Fruit fly (Drosophila melanogaster) whole organism, embryonic: ENCODE results near the gene CG8837.

ENCODE experiments used
- Asciz ChIP-seq: fragments of 200-800 bp; sonication (Bioruptor generic); optimal IDR thresholded peaks from 2 replicates; lab custom pipeline; 2017; ENCODE audit warnings: missing biosample characterization, mild to moderate bottlenecking, missing genetic modification characterization, missing genetic modification reagents
- Blimp-1 ChIP-seq: fragments of 200-800 bp; sonication (Bioruptor generic); optimal IDR thresholded peaks from 3 replicates; lab custom pipeline; 2018; ENCODE audit warnings: missing biosample characterization, missing genetic modification characterization, mild to moderate bottlenecking, moderate library complexity, missing genetic modification reagents
- CG11695 ChIP-seq: fragments of 200-800 bp; sonication (Bioruptor generic); IDR thresholded peaks from 3 replicates; pipeline ENCODE4 v1.3.6; 2022; ENCODE audit warnings: missing biosample characterization, missing genetic modification characterization
- CG12104 ChIP-seq: fragments of 200-800 bp; sonication (Bioruptor generic); optimal IDR thresholded peaks from 3 replicates; lab custom pipeline; 2016; ENCODE audit warnings: missing biosample characterization, missing genetic modification characterization
- CG12659 ChIP-seq: fragments of 200-800 bp; sonication (Bioruptor generic); optimal IDR thresholded peaks from 3 replicates; lab custom pipeline; 2017; ENCODE audit warnings: mild to moderate bottlenecking, missing biosample characterization, missing genetic modification reagents, missing genetic modification characterization
- CG13123 ChIP-seq: fragments of 200-800 bp; sonication (Bioruptor generic); optimal IDR thresholded peaks from 2 replicates; lab custom pipeline; 2016; ENCODE audit warnings: missing biosample characterization, missing genetic modification characterization
- CG14710 ChIP-seq: fragments of 200-800 bp; sonication (Bioruptor generic); optimal IDR thresholded peaks from 3 replicates; lab custom pipeline; 2019; ENCODE audit warnings: missing biosample characterization, mild to moderate bottlenecking, missing genetic modification characterization, moderate library complexity
- CG15011 ChIP-seq: fragments of 200-800 bp; sonication (Bioruptor generic); optimal IDR thresholded peaks from 3 replicates; lab custom pipeline; 2018; ENCODE audit warnings: missing biosample characterization, mild to moderate bottlenecking, missing genetic modification characterization
- CG1529 ChIP-seq: fragments of 200-800 bp; sonication (Bioruptor generic); optimal IDR thresholded peaks from 3 replicates; lab custom pipeline; 2018; ENCODE audit warnings: missing biosample characterization, missing genetic modification characterization
- CG17612 ChIP-seq: fragments of 200-800 bp; sonication (Bioruptor generic); IDR thresholded peaks from 2 replicates; pipeline ENCODE4 v1.3.6; 2022; ENCODE audit warnings: missing biosample characterization, missing genetic modification characterization
- CG18764 ChIP-seq: fragments of 200-800 bp; sonication (Bioruptor generic); optimal IDR thresholded peaks from 3 replicates; lab custom pipeline; 2016; ENCODE audit warnings: missing biosample characterization, missing genetic modification characterization
- CG2116 ChIP-seq: fragments of 200-800 bp; sonication (Bioruptor generic); optimal IDR thresholded peaks from 3 replicates; lab custom pipeline; 2018; ENCODE audit warnings: missing biosample characterization, mild to moderate bottlenecking, missing genetic modification characterization
- CG2875 ChIP-seq: fragments of 200-800 bp; sonication (Bioruptor generic); optimal IDR thresholded peaks from 2 replicates; lab custom pipeline; 2017; ENCODE audit warnings: missing biosample characterization, mild to moderate bottlenecking, missing genetic modification characterization, missing genetic modification reagents
- CG31224 ChIP-seq: fragments of 200-800 bp; sonication (Bioruptor generic); IDR thresholded peaks from 2 replicates; pipeline ENCODE4 v1.3.6; 2022; ENCODE audit warnings: missing biosample characterization, missing genetic modification characterization
- CG31441 ChIP-seq: fragments of 200-800 bp; sonication (Bioruptor generic); IDR thresholded peaks from 2 replicates; pipeline ENCODE4 v1.3.6; 2022; ENCODE audit warnings: missing biosample characterization, missing genetic modification characterization
- CG4282 ChIP-seq: fragments of 200-800 bp; sonication (Bioruptor generic); optimal IDR thresholded peaks from 2 replicates; lab custom pipeline; 2016; ENCODE audit warnings: missing biosample characterization, missing genetic modification characterization
- CG5245 ChIP-seq: fragments of 200-800 bp; sonication (Bioruptor generic); optimal IDR thresholded peaks from 3 replicates; lab custom pipeline; 2016; ENCODE audit warnings: missing biosample characterization, missing genetic modification characterization
- CG7745 ChIP-seq: fragments of 200-800 bp; sonication (Bioruptor generic); optimal IDR thresholded peaks from 2 replicates; lab custom pipeline; 2018; ENCODE audit warnings: missing biosample characterization, mild to moderate bottlenecking, missing genetic modification characterization, moderate library complexity
- CG7839 ChIP-seq: fragments of 200-800 bp; sonication (Bioruptor generic); optimal IDR thresholded peaks from 3 replicates; lab custom pipeline; 2018; ENCODE audit warnings: missing biosample characterization, mild to moderate bottlenecking, missing genetic modification characterization, moderate library complexity
- Dbx ChIP-seq: fragments of 200-800 bp; sonication (Bioruptor generic); IDR thresholded peaks from 3 replicates; pipeline ENCODE4 v1.3.6; 2022; ENCODE audit warnings: missing biosample characterization, missing genetic modification characterization
- Ets65A ChIP-seq: fragments of 200-800 bp; sonication (Bioruptor generic); peaks from one replicate; lab custom pipeline; 2016; ENCODE audit warnings: missing biosample characterization, missing genetic modification characterization
- Fer2 ChIP-seq: fragments of 200-800 bp; sonication (Bioruptor generic); optimal IDR thresholded peaks from 2 replicates; lab custom pipeline; 2018; ENCODE audit warnings: missing biosample characterization, mild to moderate bottlenecking, missing genetic modification characterization, moderate library complexity
- H15 ChIP-seq: fragments of 200-800 bp; sonication (Bioruptor generic); IDR thresholded peaks from 3 replicates; pipeline ENCODE4 v1.3.6; 2022; ENCODE audit warnings: missing biosample characterization, missing genetic modification characterization
- Hr39 ChIP-seq: fragments of >200 bp; optimal IDR thresholded peaks from 2 replicates; lab custom pipeline; 2017
- Lim3 ChIP-seq: fragments of 200-800 bp; sonication (Bioruptor generic); IDR thresholded peaks from 2 replicates; pipeline ENCODE4 v1.3.6; 2022; ENCODE audit warnings: missing biosample characterization, missing genetic modification characterization
- NC2β ChIP-seq: fragments of 200-800 bp; sonication (Bioruptor generic); optimal IDR thresholded peaks from 2 replicates; lab custom pipeline; 2016; ENCODE audit warnings: missing biosample characterization, missing genetic modification characterization
- Opbp ChIP-seq: fragments of 200-800 bp; sonication (Bioruptor generic); IDR thresholded peaks from 3 replicates; pipeline ENCODE4 v1.3.6; 2022; ENCODE audit warnings: missing biosample characterization, missing genetic modification characterization; ENCODE audit not compliant: partially characterized antibody
- Poxn ChIP-seq: fragments of 200-800 bp; sonication (Bioruptor generic); IDR thresholded peaks from 2 replicates; pipeline ENCODE4 v1.3.6; 2022; ENCODE audit warnings: missing biosample characterization, missing genetic modification characterization
- Sry-δ ChIP-seq: fragments of 200-800 bp; sonication (Bioruptor generic); optimal IDR thresholded peaks from 2 replicates; lab custom pipeline; 2016; ENCODE audit warnings: missing biosample characterization, missing genetic modification characterization
- Xrp1 ChIP-seq: fragments of 200-800 bp; sonication (Bioruptor generic); IDR thresholded peaks from 2 replicates; pipeline ENCODE4 v1.3.6; 2022; ENCODE audit warnings: missing biosample characterization, missing genetic modification characterization
- ato ChIP-seq: fragments of 200-800 bp; sonication (Bioruptor generic); IDR thresholded peaks from 2 replicates; pipeline ENCODE4 v1.3.6; 2022; ENCODE audit warnings: missing biosample characterization, missing genetic modification characterization; ENCODE audit not compliant: partially characterized antibody
- az2 ChIP-seq: fragments of 200-800 bp; sonication (Bioruptor generic); optimal IDR thresholded peaks from 3 replicates; lab custom pipeline; 2016; ENCODE audit warnings: missing biosample characterization, missing genetic modification characterization
- chinmo ChIP-seq: fragments of 200-800 bp; sonication (Bioruptor generic); IDR thresholded peaks from 4 replicates; pipeline ENCODE4 v1.3.6; 2022; ENCODE audit warnings: missing biosample characterization, missing genetic modification characterization; ENCODE audit not compliant: partially characterized antibody
- da ChIP-seq: fragments of 200-800 bp; sonication (Bioruptor generic); optimal IDR thresholded peaks from 2 replicates; lab custom pipeline; 2016; ENCODE audit warnings: missing biosample characterization, missing genetic modification characterization
- dan ChIP-seq: fragments of 200-800 bp; sonication (Bioruptor generic); IDR thresholded peaks from 2 replicates; pipeline ENCODE4 v1.3.6; 2022; ENCODE audit warnings: missing biosample characterization, missing genetic modification characterization
- dm ChIP-seq: fragments of 200-800 bp; sonication (Bioruptor generic); optimal IDR thresholded peaks from 3 replicates; lab custom pipeline; 2016; ENCODE audit warnings: missing biosample characterization, missing genetic modification characterization
- exex ChIP-seq: fragments of 200-800 bp; sonication (Bioruptor generic); optimal IDR thresholded peaks from 4 replicates; lab custom pipeline; 2018; ENCODE audit warnings: missing biosample characterization, mild to moderate bottlenecking, missing genetic modification characterization, moderate library complexity
- fru ChIP-seq: fragments of >200 bp; optimal IDR thresholded peaks from 2 replicates; lab custom pipeline; 2017
- gcm ChIP-seq: fragments of 200-800 bp; sonication (Bioruptor generic); optimal IDR thresholded peaks from 2 replicates; lab custom pipeline; 2019; ENCODE audit warnings: missing biosample characterization, mild to moderate bottlenecking, missing genetic modification characterization, moderate library complexity
- gfzf ChIP-seq: fragments of 200-800 bp; sonication (Bioruptor generic); optimal IDR thresholded peaks from 2 replicates; lab custom pipeline; 2016; ENCODE audit warnings: missing biosample characterization, mild to moderate bottlenecking, missing genetic modification characterization, moderate library complexity
- ind ChIP-seq: fragments of 200-800 bp; sonication (Bioruptor generic); optimal IDR thresholded peaks from 3 replicates; lab custom pipeline; 2016; ENCODE audit warnings: missing biosample characterization, missing genetic modification characterization
- ken ChIP-seq: fragments of 200-800 bp; sonication (Bioruptor generic); IDR thresholded peaks from 3 replicates; pipeline ENCODE4 v1.3.6; 2022; ENCODE audit warnings: missing biosample characterization, missing genetic modification characterization
- lab ChIP-seq: fragments of 200-800 bp; sonication (Bioruptor generic); optimal IDR thresholded peaks from 3 replicates; lab custom pipeline; 2017; ENCODE audit warnings: missing biosample characterization, missing genetic modification characterization, mild to moderate bottlenecking, moderate library complexity, missing genetic modification reagents
- nau ChIP-seq: fragments of 200-800 bp; sonication (Bioruptor generic); optimal IDR thresholded peaks from 3 replicates; lab custom pipeline; 2017; ENCODE audit warnings: missing biosample characterization, mild to moderate bottlenecking, missing genetic modification characterization, missing genetic modification reagents
- nmo ChIP-seq: fragments of 200-800 bp; sonication (Bioruptor generic); optimal IDR thresholded peaks from 2 replicates; lab custom pipeline; 2018; ENCODE audit warnings: missing biosample characterization, mild to moderate bottlenecking, missing genetic modification characterization, moderate library complexity
- pros ChIP-seq: fragments of 200-800 bp; sonication (Bioruptor generic); optimal IDR thresholded peaks from 3 replicates; lab custom pipeline; 2019; ENCODE audit warnings: missing biosample characterization, mild to moderate bottlenecking, missing genetic modification characterization, moderate library complexity
- repo ChIP-seq: fragments of 200-800 bp; sonication (Bioruptor generic); optimal IDR thresholded peaks from 2 replicates; lab custom pipeline; 2016; ENCODE audit warnings: missing biosample characterization, missing genetic modification characterization
- sug ChIP-seq: fragments of 200-800 bp; optimal IDR thresholded peaks from 2 replicates; lab custom pipeline; 2019; ENCODE audit warnings: missing biosample characterization, mild to moderate bottlenecking, missing genetic modification characterization, moderate library complexity
- ttk ChIP-seq: fragments of 200-800 bp; sonication (Bioruptor generic); IDR thresholded peaks from 2 replicates; pipeline ENCODE4 v2.1.2; 2022; ENCODE audit warnings: missing biosample characterization, missing genetic modification characterization
- zfh2 ChIP-seq: fragments of 200-800 bp; sonication (Bioruptor generic); optimal IDR thresholded peaks from 2 replicates; lab custom pipeline; 2016; ENCODE audit warnings: missing biosample characterization, missing genetic modification characterization

Gene CG8837

dm6 chr2L:3354642-3355380 lies 34.8 kb downstream of the CG8837 start, which contains the start of gene E23 (continued):
- TF ChIP-seq CG5245 (GFP tag; lab: Kevin White, UChicago) = peak; percentile 97
- TF ChIP-seq Opbp (GFP tag; lab: Robert Waterston, UW) = peak; percentile 69; the same call in 2 of the 3 replicates
- peak; percentile 99 for TF ChIP-seq gcm
- peak; percentile 99 for TF ChIP-seq CG11695 (GFP tag; lab: Robert Waterston, UW)
- peak; percentile 95 for TF ChIP-seq CG31224
- TF ChIP-seq CG1529 = peak; percentile 99
- TF ChIP-seq repo = peak; percentile 90
- TF ChIP-seq Sry-δ (GFP tag; lab: Kevin White, UChicago) = peak; percentile 51
- TF ChIP-seq Dbx (GFP tag; lab: Robert Waterston, UW) = peak; percentile 98
- peak; percentile 94 for TF ChIP-seq Fer2 (tag; lab: Kevin White, UChicago)
- peak; percentile 100 for TF ChIP-seq nmo (GFP tag; lab: Kevin White, UChicago)
- TF ChIP-seq CG7839 (tag; lab: Kevin White, UChicago) = peak; percentile 99
- peak; percentile 98 for TF ChIP-seq H15 (GFP tag; lab: Robert Waterston, UW)
- TF ChIP-seq Xrp1 (GFP tag; lab: Robert Waterston, UW) = peak; percentile 99
- peak; percentile 97 for TF ChIP-seq ttk (GFP tag; lab: Robert Waterston, UW)
- TF ChIP-seq chinmo (GFP tag; lab: Robert Waterston, UW) = peak; percentile 97; the same call in 3 of the 4 replicates
- peak; percentile 97 for TF ChIP-seq ken
- TF ChIP-seq CG18764 (GFP tag; lab: Kevin White, UChicago) = peak; percentile 96
- peak; percentile 80 for TF ChIP-seq pros (GFP tag; lab: Kevin White, UChicago)
- TF ChIP-seq lab (GFP tag; lab: Kevin White, UChicago) = peak; percentile 98
- peak; percentile 99 for TF ChIP-seq Asciz (GFP tag; lab: Kevin White, UChicago)
- peak; percentile 89 for TF ChIP-seq Poxn (GFP tag; lab: Robert Waterston, UW)
- peak; percentile 97 for TF ChIP-seq nau (GFP tag; lab: Kevin White, UChicago)
- no peak for TF ChIP-seq Hr39 (lab: Kevin White, UChicago)
- TF ChIP-seq CG15011 (GFP tag; lab: Kevin White, UChicago) = peak; percentile 97
- peak; percentile 95 for TF ChIP-seq CG17612 (GFP tag; lab: Robert Waterston, UW)
- peak; percentile 58 for TF ChIP-seq CG7745 (tag; lab: Kevin White, UChicago)
- TF ChIP-seq dm = peak; percentile 91
- TF ChIP-seq fru (lab: Kevin White, UChicago) = no peak
- peak; percentile 97 for TF ChIP-seq zfh2 (GFP tag; lab: Kevin White, UChicago)
- peak; percentile 95 for TF ChIP-seq Lim3
- TF ChIP-seq Ets65A (GFP tag; lab: Kevin White, UChicago) = peak; percentile 99
- TF ChIP-seq CG14710 (tag; lab: Kevin White, UChicago) = peak; percentile 98
- TF ChIP-seq exex (tag; lab: Kevin White, UChicago) = peak; percentile 88
- peak; percentile 97 for TF ChIP-seq sug (tag; lab: Kevin White, UChicago)
- TF ChIP-seq gfzf (GFP tag; lab: Kevin White, UChicago) = no peak
- TF ChIP-seq CG31441 (GFP tag; lab: Robert Waterston, UW) = peak; percentile 99
- peak; percentile 99 for TF ChIP-seq CG12659 (GFP tag; lab: Kevin White, UChicago)
- peak; percentile 93 for TF ChIP-seq da
- TF ChIP-seq CG12104 (GFP tag; lab: Kevin White, UChicago) = peak; percentile 99
- peak; percentile 92 for TF ChIP-seq NC2β (GFP tag; lab: Kevin White, UChicago)
- peak; percentile 98 for TF ChIP-seq Blimp-1 (GFP tag; lab: Kevin White, UChicago)
- TF ChIP-seq ind (GFP tag; lab: Kevin White, UChicago) = peak; percentile 98
- TF ChIP-seq CG2116 (GFP tag; lab: Kevin White, UChicago) = peak; percentile 93
- TF ChIP-seq ato (GFP tag; lab: Robert Waterston, UW) = peak; percentile 61; the same call in 1 of the 2 replicates
- peak; percentile 97 for TF ChIP-seq CG13123 (GFP tag; lab: Kevin White, UChicago)
- peak; percentile 76 for TF ChIP-seq dan
- TF ChIP-seq CG4282 (GFP tag; lab: Kevin White, UChicago) = peak; percentile 81
- peak; percentile 99 for TF ChIP-seq az2 (GFP tag; lab: Kevin White, UChicago)
- TF ChIP-seq CG2875 (GFP tag; lab: Kevin White, UChicago) = peak; percentile 99
